Fruit fly (Drosophila melanogaster): ENCODE data around the gene CG17260.

CG17260 gene

DNA sequence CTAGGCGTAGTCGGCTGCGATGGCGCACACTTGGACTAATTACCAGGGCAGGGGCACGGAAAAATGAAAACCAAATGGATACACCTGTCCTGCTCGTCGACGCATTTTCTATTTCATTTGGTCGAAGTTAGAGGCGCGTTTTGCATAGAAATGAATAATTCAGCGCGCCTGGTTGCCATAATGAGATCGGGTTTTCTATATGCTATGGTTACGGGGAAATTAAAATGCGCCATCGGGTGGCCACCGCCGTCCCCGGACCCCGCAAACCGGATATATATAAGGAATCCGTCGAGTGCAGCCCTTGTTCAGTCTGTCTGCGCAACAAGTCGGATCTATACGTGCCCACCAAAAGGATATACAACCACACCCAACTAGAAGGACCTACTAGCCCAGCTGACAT lies 6.6 kb downstream of the CG17260 start, which contains the start of gene FASN2:
TSS of gene FASN2 (plus strand) at position 301 of the 400 bp plus-strand sequence.
- no peak for TF ChIP-seq hb (GFP tag; IDR thresholded peaks at IDR 0.05; ENCODE audit: partially characterized antibody)
- no peak for TF ChIP-seq ash1 (GFP tag; optimal IDR thresholded peaks at IDR 0.05)
- TF ChIP-seq CG1792 (GFP tag; optimal IDR thresholded peaks at IDR 0.05), result no peak

DNA sequence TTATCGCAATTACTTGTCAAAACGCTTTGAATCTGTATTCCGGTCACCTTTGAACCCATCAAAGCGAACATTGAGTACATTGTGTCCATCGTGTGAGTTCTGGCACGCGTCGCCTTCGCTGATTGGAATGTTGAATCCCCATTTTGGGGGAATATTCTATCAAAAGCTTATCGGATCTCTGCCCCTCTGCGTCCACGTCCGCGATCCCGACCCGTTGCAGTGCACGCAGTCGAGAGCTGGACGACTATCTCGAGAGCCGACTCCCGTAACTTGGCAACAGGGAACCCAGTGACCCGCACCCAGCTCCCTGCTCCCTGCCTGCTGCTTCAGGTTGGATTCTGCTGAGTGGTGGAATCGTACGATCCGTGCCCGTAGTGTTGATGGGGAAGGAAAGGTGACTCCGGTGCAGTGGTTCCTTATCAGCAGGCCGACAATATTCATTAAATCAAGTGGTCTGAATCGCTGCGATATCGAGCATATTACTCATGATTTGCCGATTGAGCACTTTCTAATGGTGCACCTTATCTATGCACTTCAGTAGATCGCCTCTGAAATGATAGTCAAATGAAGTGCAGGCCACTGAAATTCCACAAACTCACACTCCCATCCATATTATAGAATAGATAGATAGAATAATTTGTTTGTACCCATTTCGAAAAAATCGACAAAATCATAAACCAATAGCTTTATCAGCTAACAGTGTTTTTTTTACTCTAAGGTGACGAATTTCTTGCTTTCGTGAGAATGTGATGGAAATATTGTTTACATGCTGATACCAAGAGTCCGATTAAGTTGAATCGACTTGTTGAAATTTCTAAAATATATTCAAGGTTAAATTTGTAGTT lies 7.9 kb downstream of the CG17260 start:
- TF ChIP-seq Med (GFP tag), result peak; percentile 47
- TF ChIP-seq ttk (GFP tag; IDR thresholded peaks at IDR 0.05), result no peak
- peak; percentile 0 for TF ChIP-seq CG7987 (GFP tag; optimal IDR thresholded peaks at IDR 0.05)
- TF ChIP-seq CG34376 (GFP tag; optimal IDR thresholded peaks at IDR 0.05), result peak; percentile 58
- TF ChIP-seq grn (GFP tag; optimal IDR thresholded peaks at IDR 0.05), result peak; percentile 81
- peak; percentile 25 for TF ChIP-seq mirr (GFP tag; optimal IDR thresholded peaks at IDR 0.05)
- no peak for TF ChIP-seq vvl (GFP tag; IDR thresholded peaks at IDR 0.05)
- peak; percentile 69; the same call in 2 of the 3 replicates for TF ChIP-seq CG11456 (GFP tag; IDR thresholded peaks at IDR 0.05)
- no peak for TF ChIP-seq lilli (GFP tag; optimal IDR thresholded peaks at IDR 0.05)
- peak; percentile 81 for TF ChIP-seq exex (tag; optimal IDR thresholded peaks at IDR 0.05)
- peak; percentile 9; the same call in 1 of the 2 replicates for TF ChIP-seq GATAe (GFP tag; conservative IDR thresholded peaks at IDR 0.05)
- no peak for TF ChIP-seq unpg (GFP tag; optimal IDR thresholded peaks at IDR 0.05)

DNA sequence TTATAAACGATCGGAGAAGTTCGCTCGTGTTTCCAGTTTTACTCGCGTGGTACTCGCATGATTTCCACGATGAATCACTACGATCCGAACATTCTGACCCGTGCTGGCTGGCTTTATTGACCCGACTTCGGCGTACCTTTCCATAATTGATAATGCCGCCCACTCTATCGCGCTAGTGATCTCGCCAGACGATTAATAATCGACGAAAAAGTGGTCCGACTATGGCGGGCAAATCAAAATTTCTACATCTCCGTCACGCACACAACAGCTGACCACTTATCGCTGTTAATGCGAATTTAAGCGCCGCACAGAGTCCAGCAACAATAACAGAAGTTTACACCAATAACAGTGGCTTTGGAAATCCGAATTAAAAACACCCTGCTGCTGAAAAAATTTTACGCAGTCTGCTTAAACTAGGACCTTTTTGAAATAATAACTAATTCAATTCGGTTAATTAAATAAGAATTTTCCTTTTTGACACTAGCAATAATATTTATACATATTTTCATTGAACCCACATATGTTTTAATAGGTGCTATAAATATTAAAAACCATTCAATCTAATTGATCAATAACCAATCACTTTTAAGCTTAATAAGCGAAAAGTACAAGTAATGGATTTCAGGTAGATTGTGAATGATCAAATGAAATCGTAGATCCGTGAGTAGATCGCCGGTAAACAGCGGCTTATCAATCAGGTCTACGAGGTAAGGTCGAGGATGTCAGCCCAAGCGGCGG lies 18.8 kb downstream of the CG17260 start:
- peak; percentile 27 for TF ChIP-seq Med (GFP tag)
- TF ChIP-seq CG2678 (tag; optimal IDR thresholded peaks at IDR 0.05), result peak; percentile 72
- TF ChIP-seq al (GFP tag; IDR thresholded peaks at IDR 0.05), result peak; percentile 5; the same call in 1 of the 2 replicates
- no peak for TF ChIP-seq croc (GFP tag; conservative IDR thresholded peaks at IDR 0.05)
- no peak for TF ChIP-seq CG3838 (GFP tag; optimal IDR thresholded peaks at IDR 0.05)
- peak; percentile 6 for TF ChIP-seq unpg (GFP tag; optimal IDR thresholded peaks at IDR 0.05)
- peak; percentile 18 for TF ChIP-seq gem (tag; optimal IDR thresholded peaks at IDR 0.05)
- TF ChIP-seq CG12744 (GFP tag; optimal IDR thresholded peaks at IDR 0.05), result no peak
- peak; percentile 53 for TF ChIP-seq Usf (GFP tag; optimal IDR thresholded peaks at IDR 0.05)
- TF ChIP-seq CG8924 (tag; optimal IDR thresholded peaks at IDR 0.05), result peak; percentile 46
- TF ChIP-seq CG3726 (GFP tag; IDR thresholded peaks at IDR 0.05), result no peak
- TF ChIP-seq jigr1 (GFP tag; IDR thresholded peaks at IDR 0.05), result no peak
- TF ChIP-seq D19A (tag; optimal IDR thresholded peaks at IDR 0.05), result peak; percentile 94
- peak; percentile 57 for TF ChIP-seq Xbp1 (GFP tag; optimal IDR thresholded peaks at IDR 0.05)
- TF ChIP-seq cad (GFP tag; optimal IDR thresholded peaks at IDR 0.05), result no peak
- peak; percentile 23; the same call in 1 of the 2 replicates for TF ChIP-seq lmd (GFP tag; IDR thresholded peaks at IDR 0.05)
- no peak for TF ChIP-seq sna (GFP tag; IDR thresholded peaks at IDR 0.05; ENCODE audit: partially characterized antibody)
- peak; percentile 45 for TF ChIP-seq phol (tag; optimal IDR thresholded peaks at IDR 0.05)
- peak; percentile 2 for TF ChIP-seq CG13775 (GFP tag; optimal IDR thresholded peaks at IDR 0.05)
- no peak for TF ChIP-seq CG1832 (GFP tag; optimal IDR thresholded peaks at IDR 0.05)
- peak in 1 of 2 experiments; percentile 19 for TF ChIP-seq dpn (GFP tag; optimal IDR thresholded peaks at IDR 0.05)
- peak; percentile 52 for TF ChIP-seq Hsf (GFP tag; optimal IDR thresholded peaks at IDR 0.05)
- TF ChIP-seq CG10274 (GFP tag; optimal IDR thresholded peaks at IDR 0.05), result peak; percentile 62
- no peak for TF ChIP-seq eve (GFP tag; optimal IDR thresholded peaks at IDR 0.05)
- TF ChIP-seq D19B (GFP tag; optimal IDR thresholded peaks at IDR 0.05), result peak; percentile 56
- peak; percentile 28 for TF ChIP-seq maf-S (GFP tag; optimal IDR thresholded peaks at IDR 0.05)
- peak; percentile 59 for TF ChIP-seq CG13624 (GFP tag; optimal IDR thresholded peaks at IDR 0.05)
- TF ChIP-seq CG18262 (tag; optimal IDR thresholded peaks at IDR 0.05), result peak; percentile 60
- TF ChIP-seq CG7372 (GFP tag; IDR thresholded peaks at IDR 0.05), result no peak
- TF ChIP-seq emc (GFP tag; optimal IDR thresholded peaks at IDR 0.05), result no peak
- TF ChIP-seq Lpt (GFP tag; optimal IDR thresholded peaks at IDR 0.05), result no peak
- peak; percentile 34 for TF ChIP-seq Sry-δ (GFP tag; optimal IDR thresholded peaks at IDR 0.05)

Data from whole organism, embryonic.